Worm (Caenorhabditis elegans): ENCODE results near the gene C25E10.11.

C25E10.11 gene

DNA sequence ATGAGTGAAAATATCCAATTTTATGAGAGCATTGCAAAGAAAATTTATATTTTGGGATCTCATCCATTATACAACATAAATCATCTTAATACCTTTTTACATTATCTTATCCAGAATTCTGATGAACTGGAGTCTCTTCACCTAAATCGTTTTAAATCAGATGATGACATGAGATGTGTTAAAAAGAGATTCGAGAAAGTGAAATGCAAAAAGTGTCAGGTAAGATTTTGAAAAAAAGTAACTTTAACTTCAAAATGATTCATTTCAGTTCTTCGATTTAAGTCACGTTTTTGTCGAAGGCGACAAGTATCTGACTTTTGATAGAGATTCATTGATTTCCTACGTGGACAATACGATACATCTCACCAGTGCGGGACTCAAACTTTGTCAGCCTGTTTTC lies 39.7 kb downstream of the C25E10.11 start:
- TF ChIP-seq Y53F4B.3 (GFP tag; IDR thresholded peaks at IDR 0.05) (no peak), F23B12.7 (tag; optimal IDR thresholded peaks at IDR 0.05; ENCODE audit: insufficient read depth) (no peak), tbp1 (GFP tag; optimal IDR thresholded peaks at IDR 0.05) (no peak), aptf-3 (GFP tag; IDR thresholded peaks at IDR 0.05) (no peak), F33H1.4 (GFP tag; IDR thresholded peaks at IDR 0.05) (no peak), lsy-27 (tag; optimal IDR thresholded peaks at IDR 0.05; ENCODE audit: borderline replicate concordance, insufficient read depth) (no peak), ceh-100 (GFP tag; IDR thresholded peaks at IDR 0.05) (no peak), egl-18 (GFP tag; IDR thresholded peaks at IDR 0.05) (no peak), ets-4 (GFP tag; optimal IDR thresholded peaks at IDR 0.05) (no peak), mcd-1 (GFP tag; IDR thresholded peaks at IDR 0.05) (no peak), egl-44 (GFP tag; IDR thresholded peaks at IDR 0.05) (no peak), bed-1 (GFP tag; IDR thresholded peaks at IDR 0.05) (no peak), snpc-3.4 (tag; optimal IDR thresholded peaks at IDR 0.05) (no peak), Y95B8A.8 (GFP tag; IDR thresholded peaks at IDR 0.05) (no peak), ztf-22 (GFP tag; optimal IDR thresholded peaks at IDR 0.05) (no peak)

ce11 chrV:9016479-9016878 lies 42.0 kb downstream of the C25E10.11 start, which contains the start of gene oac-40:
Gene oac-40, plus strand, starts transcription at chrV:9016779.
- TF ChIP-seq ztf-26 (tag; optimal IDR thresholded peaks at IDR 0.05) (no peak), rpc-1 (optimal IDR thresholded peaks at IDR 0.05) (no peak), rpc-1 (tag; optimal IDR thresholded peaks at IDR 0.05) (no peak), ZK185.1 (tag; optimal IDR thresholded peaks at IDR 0.05; ENCODE audit: poor library complexity, severe bottlenecking) (no peak), zfh-2 (GFP tag; conservative IDR thresholded peaks at IDR 0.05) (no peak), ztf-6 (GFP tag; IDR thresholded peaks at IDR 0.05) (no peak)

ce11 chrV:9015540-9015939 lies 43.0 kb downstream of the C25E10.11 start, which contains the start of gene srt-18:
Gene srt-18, minus strand, starts transcription at chrV:9015640.
- TF ChIP-seq rcor-1 (GFP tag; IDR thresholded peaks at IDR 0.05) (no peak), ztf-3 (GFP tag; optimal IDR thresholded peaks at IDR 0.05) (no peak), F52B5.7 (tag; optimal IDR thresholded peaks at IDR 0.05) (no peak)

DNA sequence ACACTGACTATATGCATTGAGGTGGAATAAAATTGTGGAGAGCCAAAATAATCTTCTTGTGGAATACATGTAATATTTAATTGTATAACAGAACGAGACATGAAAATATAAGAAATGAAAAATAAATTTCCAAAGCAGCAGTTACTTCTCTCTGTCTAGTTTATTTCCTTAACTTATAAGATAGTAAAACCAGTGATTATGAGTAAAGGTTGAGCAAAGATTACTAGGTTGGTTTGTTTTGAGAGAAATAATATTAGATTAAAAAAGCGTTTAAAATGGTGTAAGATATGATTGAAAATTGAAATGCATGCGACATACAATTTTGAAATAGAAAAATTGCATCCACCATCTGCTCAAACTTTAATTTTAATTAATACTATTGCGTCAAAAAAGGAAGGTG lies 44.8 kb downstream of the C25E10.11 start, which contains the start of gene srh-201:
TSS of gene srh-201 (minus strand) at position 101 of the 400 bp plus-strand sequence.
- no peak for TF ChIP-seq ztf-28 (GFP tag; IDR thresholded peaks at IDR 0.05)
- TF ChIP-seq xnd-1 (tag; optimal IDR thresholded peaks at IDR 0.05): no peak

DNA sequence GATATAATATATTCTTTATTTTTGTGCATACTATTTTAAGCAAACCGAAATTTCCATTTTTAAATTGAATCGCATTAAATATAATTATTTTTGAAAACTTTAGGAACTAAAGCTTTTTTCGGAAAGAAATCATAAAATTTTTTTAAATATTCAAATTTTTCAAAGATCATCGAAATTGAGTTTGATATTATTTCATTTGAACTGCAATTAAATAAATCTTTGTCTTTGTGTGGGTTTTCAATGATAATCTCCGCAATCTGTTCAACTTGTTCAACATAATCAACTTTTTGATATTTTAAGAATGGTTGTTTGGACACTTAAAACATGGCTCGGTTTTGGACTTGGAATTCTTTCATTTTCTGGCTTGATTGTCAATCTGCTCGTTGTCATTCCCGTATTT lies 49.4 kb downstream of the C25E10.11 start, which contains the start of gene srx-2:
TSS of gene srx-2 (plus strand) at position 301 of the 400 bp plus-strand sequence.
- TF ChIP-seq ceh-79 (tag; optimal IDR thresholded peaks at IDR 0.05) (no peak), lin-35 (GFP tag; optimal IDR thresholded peaks at IDR 0.05) (no peak), xnd-1 (tag; optimal IDR thresholded peaks at IDR 0.05) (no peak), nhr-80 (tag; optimal IDR thresholded peaks at IDR 0.05) (no peak), zim-3 (tag; optimal IDR thresholded peaks at IDR 0.05) (no peak), ztf-6 (GFP tag; IDR thresholded peaks at IDR 0.05) (no peak), cebp-2 (GFP tag; IDR thresholded peaks at IDR 0.05) (no peak)
